Worm (Caenorhabditis elegans): ENCODE measurements around the gene fars-3.
"Not testable (repeated sequence)": the region's sequence is repeated elsewhere in the genome, so short reads cannot be mapped to it uniquely, and the experiment has no call there.

fars-3 gene

ce11 chrII:8464448-8464898, at the start of gene fars-3:
TSS of gene fars-3 (plus strand) at chrII:8464848.
- TF ChIP-seq sea-1 (GFP tag; conservative IDR thresholded peaks at IDR 0.05) (no peak), hmbx-1 (tag; optimal IDR thresholded peaks at IDR 0.05) (no peak), ceh-36 (tag; optimal IDR thresholded peaks at IDR 0.05) (peak; percentile 45), F13C5.2 (tag; optimal IDR thresholded peaks at IDR 0.05) (no peak)

ce11 chrII:8415035-8415434, 49.6 kb upstream of the fars-3 start:
- TF ChIP-seq hnd-1 (tag; optimal IDR thresholded peaks at IDR 0.05), result no peak

ce11 chrII:8415462-8416037, 49.1 kb upstream of the fars-3 start:
- TF ChIP-seq scrt-1 (GFP tag; IDR thresholded peaks at IDR 0.05) (no peak), hmg-4 (GFP tag; optimal IDR thresholded peaks at IDR 0.05) (peak; percentile 21)

- no peak for TF ChIP-seq ceh-36 (tag; optimal IDR thresholded peaks at IDR 0.05)
- TF ChIP-seq ceh-13 (GFP tag; optimal IDR thresholded peaks at IDR 0.05), result no peak
- no peak for TF ChIP-seq F13C5.2 (tag; optimal IDR thresholded peaks at IDR 0.05)
- no peak for TF ChIP-seq pes-1 (GFP tag; IDR thresholded peaks at IDR 0.05)
- TF ChIP-seq tbx-11 (GFP tag; IDR thresholded peaks at IDR 0.05), result no peak
- TF ChIP-seq tra-4 (tag; optimal IDR thresholded peaks at IDR 0.05), result no peak
Observed at ce11 chrII:8417059-8417668, 47.5 kb upstream of the fars-3 start, which contains the start of gene fdgt-2. TSS of gene fdgt-2 (plus strand) at chrII:8417618.

- TF ChIP-seq sea-1 (GFP tag; conservative IDR thresholded peaks at IDR 0.05) (no peak), flt-1 (GFP tag; IDR thresholded peaks at IDR 0.05) (no peak), ceh-36 (tag; optimal IDR thresholded peaks at IDR 0.05) (no peak), hmbx-1 (tag; optimal IDR thresholded peaks at IDR 0.05) (no peak), tbx-37 (GFP tag; conservative IDR thresholded peaks at IDR 0.05) (no peak), hnd-1 (tag; optimal IDR thresholded peaks at IDR 0.05) (no peak), pes-1 (GFP tag; IDR thresholded peaks at IDR 0.05) (no peak), F13C5.2 (tag; optimal IDR thresholded peaks at IDR 0.05) (no peak), B0310.2 (tag; optimal IDR thresholded peaks at IDR 0.05) (no peak), hmg-4 (GFP tag; optimal IDR thresholded peaks at IDR 0.05) (no peak)
Observed at ce11 chrII:8419015-8419414, 45.6 kb upstream of the fars-3 start.

ce11 chrII:8419798-8420197, 44.9 kb upstream of the fars-3 start, which contains the start of gene F14E5.8:
TSS of gene F14E5.8 (plus strand) at chrII:8420098.
- TF ChIP-seq B0310.2 (tag; optimal IDR thresholded peaks at IDR 0.05); tbx-11 (GFP tag; IDR thresholded peaks at IDR 0.05); hmbx-1 (tag; optimal IDR thresholded peaks at IDR 0.05): not testable (repeated sequence)

- no peak for TF ChIP-seq aly-1 (tag; optimal IDR thresholded peaks at IDR 0.05)
- TF ChIP-seq hmbx-1 (tag; optimal IDR thresholded peaks at IDR 0.05), result no peak
- TF ChIP-seq ets-7 (tag; optimal IDR thresholded peaks at IDR 0.05), result no peak
- TF ChIP-seq tra-4 (tag; optimal IDR thresholded peaks at IDR 0.05), result no peak
- TF ChIP-seq hmg-4 (GFP tag; optimal IDR thresholded peaks at IDR 0.05), result no peak
- no peak for TF ChIP-seq ama-1 (optimal IDR thresholded peaks at IDR 0.05)
- no peak for TF ChIP-seq sea-1 (GFP tag; conservative IDR thresholded peaks at IDR 0.05)
- TF ChIP-seq scrt-1 (GFP tag; IDR thresholded peaks at IDR 0.05), result no peak
- no peak for TF ChIP-seq tbx-37 (GFP tag; conservative IDR thresholded peaks at IDR 0.05)
- TF ChIP-seq pes-1 (GFP tag; IDR thresholded peaks at IDR 0.05), result no peak
- no peak for TF ChIP-seq F13C5.2 (tag; optimal IDR thresholded peaks at IDR 0.05)
- no peak for TF ChIP-seq flt-1 (GFP tag; IDR thresholded peaks at IDR 0.05)
- no peak for TF ChIP-seq hnd-1 (tag; optimal IDR thresholded peaks at IDR 0.05)
- no peak for TF ChIP-seq ceh-13 (GFP tag; optimal IDR thresholded peaks at IDR 0.05)
- no peak for TF ChIP-seq tbx-11 (GFP tag; IDR thresholded peaks at IDR 0.05)
- TF ChIP-seq B0310.2 (tag; optimal IDR thresholded peaks at IDR 0.05), result no peak
- no peak for TF ChIP-seq ceh-36 (tag; optimal IDR thresholded peaks at IDR 0.05)
Observed at ce11 chrII:8420775-8421388, 43.8 kb upstream of the fars-3 start.

ce11 chrII:8428758-8428946, 36.0 kb upstream of the fars-3 start, which contains the start of gene F14E5.2:
TSS of gene F14E5.2 (minus strand) at chrII:8428858.
- TF ChIP-seq ama-1 (optimal IDR thresholded peaks at IDR 0.05) (no peak), ceh-13 (GFP tag; optimal IDR thresholded peaks at IDR 0.05) (no peak), flt-1 (GFP tag; IDR thresholded peaks at IDR 0.05) (no peak), hmg-4 (GFP tag; optimal IDR thresholded peaks at IDR 0.05) (no peak), tbx-37 (GFP tag; conservative IDR thresholded peaks at IDR 0.05) (no peak), B0310.2 (tag; optimal IDR thresholded peaks at IDR 0.05) (no peak), ceh-36 (tag; optimal IDR thresholded peaks at IDR 0.05) (no peak), aly-1 (tag; optimal IDR thresholded peaks at IDR 0.05) (no peak), tra-4 (tag; optimal IDR thresholded peaks at IDR 0.05) (no peak), scrt-1 (GFP tag; IDR thresholded peaks at IDR 0.05) (no peak), tbx-11 (GFP tag; IDR thresholded peaks at IDR 0.05) (no peak), ets-7 (tag; optimal IDR thresholded peaks at IDR 0.05) (no peak), pes-1 (GFP tag; IDR thresholded peaks at IDR 0.05) (no peak), sea-1 (GFP tag; conservative IDR thresholded peaks at IDR 0.05) (no peak), hnd-1 (tag; optimal IDR thresholded peaks at IDR 0.05) (no peak), hmbx-1 (tag; optimal IDR thresholded peaks at IDR 0.05) (no peak)
